Worm (Caenorhabditis elegans): Measurements from ENCODE around the gene F02D8.4.
A peak's percentile ranks its signal among the peaks of the same experiment; 100 is the strongest.

F02D8.4 gene

DNA sequence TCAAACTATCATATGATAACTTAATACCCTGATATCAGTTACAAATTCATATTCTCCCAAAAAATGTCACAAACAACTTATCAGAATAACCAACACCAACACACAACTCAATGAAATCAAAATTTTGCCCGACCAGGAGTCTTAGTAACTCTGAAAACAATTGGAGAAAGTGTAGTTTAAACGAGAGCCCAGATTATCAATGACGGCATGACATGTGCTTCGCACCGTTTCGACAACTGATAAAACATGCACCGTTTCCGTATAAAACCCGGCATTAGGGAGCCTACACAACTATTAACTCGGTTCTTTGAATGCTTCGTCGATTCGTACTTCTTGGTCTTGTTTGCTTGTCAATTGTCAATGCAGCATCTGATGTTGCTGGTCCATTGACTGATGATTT lies 8.9 kb downstream of the F02D8.4 start, which contains the start of gene fil-1:
Gene fil-1 (plus strand): TSS at position 219 of the 400 bp plus-strand sequence.
- TF ChIP-seq zfp-3 (GFP tag; conservative IDR thresholded peaks at IDR 0.05) (no peak), dve-1 (tag; optimal IDR thresholded peaks at IDR 0.05; ENCODE audit: insufficient read depth) (peak; percentile 26), nhr-28 (tag; optimal IDR thresholded peaks at IDR 0.05) (peak; percentile 59), Y5F2A.4 (GFP tag; optimal IDR thresholded peaks at IDR 0.05) (no peak), daf-8 (GFP tag; IDR thresholded peaks at IDR 0.05) (no peak), mxl-3 (GFP tag; optimal IDR thresholded peaks at IDR 0.05) (peak; percentile 52), hlh-11 (tag; optimal IDR thresholded peaks at IDR 0.05) (peak; percentile 34), mep-1 (tag; optimal IDR thresholded peaks at IDR 0.05) (no peak), arid-1 (GFP tag; conservative IDR thresholded peaks at IDR 0.05) (no peak), ceh-44 (GFP tag; IDR thresholded peaks at IDR 0.05) (no peak), F26F4.8 (GFP tag; conservative IDR thresholded peaks at IDR 0.05) (no peak), dmd-6 (GFP tag; IDR thresholded peaks at IDR 0.05) (peak; percentile 65), zfp-2 (tag; optimal IDR thresholded peaks at IDR 0.05) (no peak), daf-16 (GFP tag; optimal IDR thresholded peaks at IDR 0.05) (no peak), daf-16 (tag; optimal IDR thresholded peaks at IDR 0.05) (peak; percentile 88), hmg-1.1 (GFP tag; IDR thresholded peaks at IDR 0.05) (no peak), egl-43 (GFP tag; IDR thresholded peaks at IDR 0.05) (no peak)

DNA sequence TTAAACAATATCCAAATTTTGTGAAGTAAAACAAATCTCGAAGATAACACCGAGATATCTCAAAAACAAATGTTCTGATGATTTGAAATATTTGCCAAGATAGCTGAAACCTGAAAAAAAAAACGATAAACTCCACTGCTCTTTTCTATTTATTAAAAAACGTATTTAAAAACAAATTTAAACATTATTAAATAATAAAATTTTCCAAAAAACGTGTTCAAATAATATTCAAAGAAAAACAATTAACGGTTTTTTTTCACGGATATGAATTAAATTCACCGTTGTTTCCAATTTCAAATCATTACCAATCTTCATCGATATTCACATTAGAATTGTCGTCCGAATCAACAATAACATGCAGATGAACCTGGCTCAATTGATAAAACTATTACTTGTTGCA lies 11.5 kb downstream of the F02D8.4 start, which contains the start of gene irld-14:
Gene irld-14 (plus strand): TSS at position 301 of the 400 bp plus-strand sequence.
- TF ChIP-seq ctbp-1 (GFP tag; IDR thresholded peaks at IDR 0.05), result no peak
- TF ChIP-seq daf-12 (tag; optimal IDR thresholded peaks at IDR 0.05), result no peak
- no peak for TF ChIP-seq aly-2 (tag; optimal IDR thresholded peaks at IDR 0.05)

DNA sequence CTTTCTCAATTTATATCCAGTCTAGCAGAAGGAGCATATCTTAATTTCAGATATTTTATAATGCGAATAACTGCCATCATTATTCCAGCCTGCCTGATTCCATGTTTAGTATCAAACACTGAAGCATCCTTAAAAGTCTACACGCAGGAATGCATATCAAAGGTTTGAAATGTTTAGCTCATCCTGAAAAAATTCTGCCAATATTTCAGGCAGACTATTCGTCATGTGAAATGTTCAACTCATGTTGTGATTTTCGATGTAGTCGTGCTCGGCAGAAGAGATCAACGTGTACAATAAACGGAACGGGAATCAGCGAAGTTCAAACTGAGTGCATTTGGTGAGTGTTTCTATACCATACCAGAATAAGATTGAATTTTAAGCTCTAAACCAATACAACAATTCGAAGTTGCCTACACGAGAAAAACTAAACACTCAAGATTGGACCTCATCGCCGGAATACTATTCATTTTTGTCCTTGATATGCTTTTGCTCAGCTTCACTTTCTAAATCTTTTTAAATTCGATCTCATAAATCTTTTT lies 14.9 kb downstream of the F02D8.4 start, which contains the start of gene T01C3.11:
Gene T01C3.11 (plus strand): TSS at position 51 of the 539 bp plus-strand sequence.
- no peak for TF ChIP-seq spr-1 (tag; optimal IDR thresholded peaks at IDR 0.05)
- TF ChIP-seq zfp-3 (GFP tag; conservative IDR thresholded peaks at IDR 0.05), result 0 out of 2 replicates have a peak, but pooled peaks have one; percentile 19
- TF ChIP-seq Y48G9A.11 (GFP tag; IDR thresholded peaks at IDR 0.05), result peak; percentile 63; the same call in 1 of the 2 replicates
- TF ChIP-seq Y105C5A.15 (GFP tag; IDR thresholded peaks at IDR 0.05), result 0 out of 2 replicates have a peak, but pooled peaks have one; percentile 20
- peak; percentile 54 for TF ChIP-seq lin-38 (GFP tag; IDR thresholded peaks at IDR 0.05)
- TF ChIP-seq D1046.2 (GFP tag; IDR thresholded peaks at IDR 0.05), result no peak
- TF ChIP-seq snpc-1.2 (GFP tag; IDR thresholded peaks at IDR 0.05), result 0 out of 2 replicates have a peak, but pooled peaks have one; percentile 35
- TF ChIP-seq cey-2 (tag; optimal IDR thresholded peaks at IDR 0.05; ENCODE audit: borderline replicate concordance, insufficient read depth), result no peak
- no peak for TF ChIP-seq nhr-77 (tag; optimal IDR thresholded peaks at IDR 0.05)

DNA sequence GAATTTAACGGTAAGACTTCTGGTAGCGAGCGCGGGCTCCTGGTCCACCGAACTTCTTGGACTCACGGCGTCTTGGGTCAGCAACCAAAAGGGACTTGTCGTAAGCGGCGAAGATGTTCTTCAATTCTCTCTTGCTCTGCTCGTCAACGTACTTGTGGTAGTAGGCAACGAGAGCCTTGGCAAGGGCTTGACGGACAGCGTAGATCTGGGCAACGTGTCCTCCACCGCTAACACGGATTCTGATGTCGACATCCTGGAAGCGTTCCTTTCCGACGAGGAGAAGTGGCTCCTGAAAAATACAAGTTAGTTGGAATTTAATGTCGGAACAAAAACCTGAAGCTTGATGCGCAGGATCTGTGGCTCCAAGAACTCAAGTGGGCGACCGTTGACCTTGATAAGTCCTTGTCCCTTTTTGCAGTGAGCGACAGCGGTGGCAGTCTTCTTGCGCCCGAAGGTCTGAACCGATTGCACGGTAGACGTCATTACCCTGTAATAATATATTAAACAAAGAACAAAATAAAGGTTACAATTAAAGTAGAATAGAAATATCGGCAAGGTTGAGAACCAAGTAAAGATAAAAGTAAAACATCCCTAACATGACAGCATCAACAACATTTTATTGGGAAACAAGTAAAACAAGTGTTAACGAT lies 15.5 kb downstream of the F02D8.4 start, which contains the start of gene rps-16:
Gene rps-16 (minus strand): TSS at position 487 of the 650 bp plus-strand sequence.
- no peak for TF ChIP-seq Y75B8A.6 (GFP tag; IDR thresholded peaks at IDR 0.05)
- TF ChIP-seq dve-1 (tag; optimal IDR thresholded peaks at IDR 0.05; ENCODE audit: insufficient read depth), result no peak
- no peak for TF ChIP-seq lin-15B (tag; optimal IDR thresholded peaks at IDR 0.05)
- no peak for TF ChIP-seq saeg-2 (GFP tag; IDR thresholded peaks at IDR 0.05)
- no peak for TF ChIP-seq madf-9 (GFP tag; conservative IDR thresholded peaks at IDR 0.05)
- no peak for TF ChIP-seq mdl-1 (tag; optimal IDR thresholded peaks at IDR 0.05)
- no peak for TF ChIP-seq daf-12 (tag; optimal IDR thresholded peaks at IDR 0.05)
- no peak for TF ChIP-seq nhr-11 (tag; optimal IDR thresholded peaks at IDR 0.05)
- no peak for TF ChIP-seq attf-4 (tag; optimal IDR thresholded peaks at IDR 0.05)
- no peak for TF ChIP-seq lin-1 (GFP tag; IDR thresholded peaks at IDR 0.05)
- TF ChIP-seq nhr-28 (tag; optimal IDR thresholded peaks at IDR 0.05), result no peak
- TF ChIP-seq ctbp-1 (GFP tag; IDR thresholded peaks at IDR 0.05), result peak; percentile 65; the same call in 1 of the 2 replicates
- no peak for TF ChIP-seq zip-2 (tag; optimal IDR thresholded peaks at IDR 0.05)
- TF ChIP-seq ZK546.5 (tag; optimal IDR thresholded peaks at IDR 0.05), result no peak
- TF ChIP-seq dmd-6 (GFP tag; IDR thresholded peaks at IDR 0.05), result no peak
- peak; percentile 54; the same call in 1 of the 2 replicates for TF ChIP-seq daf-19 (GFP tag; conservative IDR thresholded peaks at IDR 0.05)
- TF ChIP-seq php-3 (GFP tag; IDR thresholded peaks at IDR 0.05), result no peak; the same call in 1 of the 2 replicates
- peak; percentile 17 for TF ChIP-seq aly-2 (tag; optimal IDR thresholded peaks at IDR 0.05)
- no peak for TF ChIP-seq fkh-10 (GFP tag; optimal IDR thresholded peaks at IDR 0.05)
- TF ChIP-seq sdz-12 (GFP tag; optimal IDR thresholded peaks at IDR 0.05), result no peak
- TF ChIP-seq fos-1 (tag; optimal IDR thresholded peaks at IDR 0.05), result no peak
- no peak for TF ChIP-seq hmg-1.1 (GFP tag; IDR thresholded peaks at IDR 0.05)
- TF ChIP-seq nhr-42 (GFP tag; IDR thresholded peaks at IDR 0.05), result no peak
